Worm (Caenorhabditis elegans) whole organism, L4 larva: ENCODE results near the gene mig-32.

ENCODE experiments used
- aha-1 ChIP-seq: fragments of 150-350 bp; peaks from one replicate; lab custom pipeline; 2014; ENCODE audit warnings: missing biosample characterization, missing genetic modification characterization
- dpl-1 ChIP-seq: fragments of 150-350 bp; optimal IDR thresholded peaks from 2 replicates; lab custom pipeline; 2014; ENCODE audit warnings: missing biosample characterization, missing genetic modification reagents, missing genetic modification characterization
- nhr-111 ChIP-seq: fragments of 200-800 bp; sonication (Bioruptor generic); optimal IDR thresholded peaks from 2 replicates; lab custom pipeline; 2018; ENCODE audit warnings: mild to moderate bottlenecking, missing genetic modification characterization, missing compliant biosample characterization
- skn-1 ChIP-seq: fragments of 150-350 bp; optimal IDR thresholded peaks from 2 replicates; lab custom pipeline; 2014; ENCODE audit warnings: missing biosample characterization, missing genetic modification characterization
- snpc-4 ChIP-seq: fragments of 150-350 bp; optimal IDR thresholded peaks from 2 replicates; lab custom pipeline; 2014; ENCODE audit warnings: missing biosample characterization, missing genetic modification characterization
- unc-130 ChIP-seq: sonication (generic microtip); optimal IDR thresholded peaks from 2 replicates; lab custom pipeline; 2016; ENCODE audit warnings: missing genetic modification reagents, missing genetic modification characterization, missing compliant biosample characterization
- unc-39 ChIP-seq: sonication (generic microtip); optimal IDR thresholded peaks from 2 replicates; lab custom pipeline; 2017; ENCODE audit warnings: missing biosample characterization, missing genetic modification characterization

DNA sequence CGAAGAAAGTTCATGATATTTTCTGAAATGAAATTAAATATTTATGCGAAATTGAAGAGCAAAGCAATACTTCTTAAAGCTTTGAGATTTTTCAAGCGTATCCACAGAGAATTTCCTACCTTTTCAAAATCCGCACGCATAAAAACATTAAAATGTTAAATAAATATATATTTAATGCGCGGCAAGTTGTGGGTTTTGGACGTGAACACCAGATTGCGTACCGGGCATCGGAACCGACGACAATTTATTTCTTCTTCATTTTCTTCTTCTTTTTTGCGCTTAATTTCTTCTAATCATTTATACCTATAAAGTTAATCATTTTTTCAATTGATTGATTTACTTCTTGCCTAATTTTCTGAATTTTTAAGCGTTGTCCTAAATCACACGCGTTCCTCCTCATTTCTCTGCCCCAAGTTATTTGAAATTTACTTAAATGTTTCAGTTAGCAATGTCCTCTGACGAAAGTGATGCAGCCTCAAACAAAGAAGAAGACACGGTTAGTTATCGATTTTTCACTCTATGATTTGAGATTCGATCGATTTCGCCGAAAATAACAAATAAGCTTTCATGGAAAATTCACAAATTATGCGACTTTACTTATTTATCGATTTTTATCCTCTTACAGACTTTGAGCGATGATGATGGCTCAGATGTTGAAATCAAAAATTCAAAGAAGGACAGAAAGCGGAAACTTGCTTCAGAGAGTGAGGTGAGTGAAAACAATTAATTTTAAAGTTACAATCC lies 40.8 kb downstream of the mig-32 start, which contains the start of the genes bre-5 and spt-5:
- no peak for TF ChIP-seq aha-1 (tag; lab: Kevin White, UChicago)
- TF ChIP-seq nhr-111 (GFP tag; lab: Kevin White, UChicago), result no peak
- peak; percentile 29 for TF ChIP-seq dpl-1 (GFP tag; lab: Kevin White, UChicago)
- TF ChIP-seq snpc-4 (tag; lab: Kevin White, UChicago), result no peak
- no peak for TF ChIP-seq unc-39
- TF ChIP-seq skn-1 (tag; lab: Kevin White, UChicago), result no peak
- TF ChIP-seq unc-130 (GFP tag; lab: Kevin White, UChicago), result no peak
